Fruit fly (Drosophila melanogaster) whole organism, wandering third instar larva: ENCODE results near the gene CG14573.

ENCODE experiments used
- Abd-B ChIP-seq: fragments of >200 bp; optimal IDR thresholded peaks from 2 replicates; lab custom pipeline; 2017; ENCODE audit warnings: missing biosample characterization, missing genetic modification characterization
- CrebA ChIP-seq: fragments of 200-800 bp; sonication (Bioruptor generic); optimal IDR thresholded peaks from 2 replicates; lab custom pipeline; 2016; ENCODE audit warnings: missing biosample characterization, mild to moderate bottlenecking, missing genetic modification characterization, borderline replicate concordance
- Dfd ChIP-seq: fragments of >200 bp; optimal IDR thresholded peaks from 2 replicates; lab custom pipeline; 2017; ENCODE audit warnings: missing biosample characterization, missing genetic modification characterization
- Dif ChIP-seq: fragments of 200-275, 200-300 bp; sonication (Bioruptor generic); optimal IDR thresholded peaks from 2 replicates; lab custom pipeline; 2018; ENCODE audit warnings: missing biosample characterization, missing genetic modification characterization; ENCODE audit not compliant: partially characterized antibody
- GATAd ChIP-seq: sonication (Bioruptor generic); optimal IDR thresholded peaks from 2 replicates; lab custom pipeline; 2016; ENCODE audit warnings: missing biosample characterization, missing genetic modification characterization
- HLH106 ChIP-seq: fragments of 200-800 bp; optimal IDR thresholded peaks from 3 replicates; lab custom pipeline; 2019; ENCODE audit warnings: missing biosample characterization, mild to moderate bottlenecking, missing genetic modification characterization, moderate library complexity
- Hnf4 ChIP-seq: fragments of 200-800 bp; sonication (Bioruptor generic); optimal IDR thresholded peaks from 2 replicates; lab custom pipeline; 2016; ENCODE audit warnings: missing biosample characterization, mild to moderate bottlenecking, missing genetic modification characterization
- Hr78 ChIP-seq: fragments of >200 bp; optimal IDR thresholded peaks from 2 replicates; lab custom pipeline; 2017; ENCODE audit warnings: missing biosample characterization, missing genetic modification characterization
- Myc ChIP-seq: fragments of >200 bp; optimal IDR thresholded peaks from 2 replicates; lab custom pipeline; 2017
- N ChIP-seq: fragments of >200 bp; optimal IDR thresholded peaks from 2 replicates; lab custom pipeline; 2018; ENCODE audit warnings: missing biosample characterization, missing external identifiers, missing genetic modification characterization
- OdsH ChIP-seq: fragments of 200-800 bp; sonication (Bioruptor generic); optimal IDR thresholded peaks from 2 replicates; lab custom pipeline; 2016; ENCODE audit warnings: missing biosample characterization, mild to moderate bottlenecking, missing genetic modification characterization
- Rel ChIP-seq, 2 experiments: fragments of 200-800 bp; sonication (Bioruptor generic) in 1 of 2; optimal IDR thresholded peaks; 2 replicates in 1 of 2; 3 replicates in 1 of 2; lab custom pipeline; 2016 to 2019; ENCODE audit warnings: mild to moderate bottlenecking in 2 of 2, missing biosample characterization in 2 of 2, missing genetic modification characterization in 2 of 2, moderate library complexity in 1 of 2
- Sp1 ChIP-seq: fragments of 200-800 bp; sonication (Bioruptor generic); optimal IDR thresholded peaks from 3 replicates; lab custom pipeline; 2019; ENCODE audit warnings: missing biosample characterization, mild to moderate bottlenecking, missing genetic modification characterization, moderate library complexity
- br ChIP-seq: fragments of 200-800 bp; sonication (Bioruptor generic); optimal IDR thresholded peaks from 2 replicates; lab custom pipeline; 2016; ENCODE audit warnings: missing biosample characterization, missing genetic modification characterization
- brk ChIP-seq: fragments of 200-800 bp; sonication (Bioruptor generic); optimal IDR thresholded peaks from 2 replicates; lab custom pipeline; 2016; ENCODE audit warnings: missing biosample characterization, mild to moderate bottlenecking, missing genetic modification characterization
- dl ChIP-seq, 2 experiments: fragments of 175-275, 200-275 bp in 1 of 2; fragments of 200-275 bp in 1 of 2; sonication (Bioruptor generic); optimal IDR thresholded peaks; lab custom pipeline; 2018; ENCODE audit warnings: mild to moderate bottlenecking in 2 of 2, missing biosample characterization in 2 of 2, missing genetic modification characterization in 2 of 2, moderate library complexity in 2 of 2; ENCODE audit not compliant: partially characterized antibody in 2 of 2, insufficient read depth in 1 of 2
- dmrt93B ChIP-seq: fragments of 200-800 bp; sonication (Bioruptor generic); optimal IDR thresholded peaks from 2 replicates; lab custom pipeline; 2018; ENCODE audit warnings: missing biosample characterization, mild to moderate bottlenecking, missing genetic modification characterization
- dsf ChIP-seq: sonication (Bioruptor generic); optimal IDR thresholded peaks from 2 replicates; lab custom pipeline; 2016; ENCODE audit warnings: missing biosample characterization, missing genetic modification characterization, borderline replicate concordance
- ey ChIP-seq: fragments of 200-800 bp; sonication (Bioruptor generic); optimal IDR thresholded peaks from 2 replicates; lab custom pipeline; 2016; ENCODE audit warnings: missing biosample characterization, missing genetic modification characterization
- foxo ChIP-seq, 2 experiments: fragments of 200-800 bp; sonication (Bioruptor generic); optimal IDR thresholded peaks; 2 replicates in 1 of 2; 3 replicates in 1 of 2; lab custom pipeline; 2016 to 2017; ENCODE audit warnings: missing biosample characterization in 2 of 2, missing genetic modification characterization in 2 of 2
- fru ChIP-seq: fragments of 200-800 bp; sonication (Bioruptor generic); optimal IDR thresholded peaks from 3 replicates; lab custom pipeline; 2016; ENCODE audit warnings: missing biosample characterization, mild to moderate bottlenecking, missing genetic modification characterization
- jim ChIP-seq: fragments of 175-275, 200-325 bp; sonication (Bioruptor generic); optimal IDR thresholded peaks from 2 replicates; lab custom pipeline; 2016; ENCODE audit warnings: missing biosample characterization, mild to moderate bottlenecking, missing genetic modification characterization
- lola ChIP-seq: fragments of >200 bp; optimal IDR thresholded peaks from 2 replicates; lab custom pipeline; 2017; ENCODE audit warnings: missing biosample characterization, missing genetic modification characterization
- pan ChIP-seq: fragments of >200 bp; optimal IDR thresholded peaks from 2 replicates; lab custom pipeline; 2017
- psq ChIP-seq: fragments of 200-800 bp; sonication (Bioruptor generic); optimal IDR thresholded peaks from 3 replicates; lab custom pipeline; 2017; ENCODE audit warnings: missing biosample characterization, mild to moderate bottlenecking, missing genetic modification characterization, moderate library complexity
- rgr ChIP-seq: fragments of 200-800 bp; sonication (Bioruptor generic); optimal IDR thresholded peaks from 3 replicates; lab custom pipeline; 2016; ENCODE audit warnings: missing biosample characterization, mild to moderate bottlenecking, missing genetic modification characterization
- sage ChIP-seq: fragments of 200-800 bp; sonication (Bioruptor generic); optimal IDR thresholded peaks from 2 replicates; lab custom pipeline; 2016; ENCODE audit warnings: missing biosample characterization, mild to moderate bottlenecking, missing genetic modification characterization
- sv ChIP-seq: fragments of 200-800 bp; sonication (Bioruptor generic); optimal IDR thresholded peaks from 3 replicates; lab custom pipeline; 2016; ENCODE audit warnings: missing biosample characterization, missing genetic modification characterization
- tai ChIP-seq: sonication (Bioruptor generic); optimal IDR thresholded peaks from 2 replicates; lab custom pipeline; 2016; ENCODE audit warnings: missing biosample characterization, missing genetic modification characterization
- usp ChIP-seq: fragments of >200 bp; optimal IDR thresholded peaks from 2 replicates; lab custom pipeline; 2017; ENCODE audit warnings: missing biosample characterization, missing genetic modification characterization
- woc ChIP-seq: sonication (Bioruptor generic); optimal IDR thresholded peaks from 2 replicates; lab custom pipeline; 2016; ENCODE audit warnings: missing biosample characterization, mild to moderate bottlenecking, missing genetic modification characterization

The CG14573 gene

DNA sequence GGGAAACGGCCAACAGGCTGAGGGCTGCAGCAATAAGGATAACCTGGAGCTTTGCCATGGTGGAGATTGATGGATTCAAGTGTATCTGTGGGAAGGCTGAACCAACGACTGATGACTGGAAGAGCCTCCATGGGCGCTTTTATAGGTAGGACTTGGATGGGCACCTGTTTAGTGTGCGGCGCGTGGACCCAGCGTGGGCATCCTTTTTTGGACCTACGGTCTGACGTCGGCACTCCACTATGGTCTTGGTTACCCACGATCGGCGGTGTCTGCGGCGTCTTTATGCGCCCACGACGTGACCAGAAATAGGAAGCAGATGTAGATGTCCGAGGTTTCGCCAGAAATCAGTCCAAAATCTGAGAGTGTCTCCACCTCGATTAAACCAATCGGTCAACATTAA is 6.3 kb downstream of the CG14573 start, which contains the start of gene CG14566:
CG14566 (minus strand) TSS at position 101 of the 400 bp plus-strand sequence.
- TF ChIP-seq dmrt93B (GFP tag; lab: Kevin White, UChicago) (no peak), Rel (GFP tag; optimal IDR thresholded peaks at IDR 0.05; lab: Kevin White, UChicago) (no peak), Rel (tag; optimal IDR thresholded peaks at IDR 0.05; lab: Kevin White, UChicago) (no peak), dsf (no peak), OdsH (no peak), psq (GFP tag; lab: Kevin White, UChicago) (no peak)

DNA sequence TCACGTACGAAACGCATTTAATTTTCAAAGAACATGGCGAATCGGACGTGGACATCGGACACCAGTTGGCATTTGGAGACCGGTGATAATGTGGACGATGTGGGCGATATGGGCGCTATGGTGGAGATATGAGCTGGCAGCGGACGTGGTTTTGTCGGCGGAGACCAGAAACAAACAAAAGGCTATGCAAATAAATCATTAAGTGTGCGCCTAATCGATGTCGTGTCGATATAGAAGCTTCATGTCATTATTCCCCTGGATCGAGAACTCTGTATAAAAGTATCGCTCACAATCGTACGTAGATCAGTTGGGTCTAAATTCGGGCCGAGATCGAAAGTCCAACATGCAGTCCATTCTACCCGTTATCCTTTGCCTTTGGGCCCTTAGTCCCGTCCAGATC is 7.3 kb downstream of the CG14573 start, which contains the start of gene CG14572:
CG14572 (plus strand) TSS at position 301 of the 400 bp plus-strand sequence.
- TF ChIP-seq N (no peak), jim (GFP tag; lab: Kevin White, UChicago) (no peak), br (GFP tag; lab: Kevin White, UChicago) (no peak), tai (GFP tag; lab: Kevin White, UChicago) (no peak), dl (GFP tag; optimal IDR thresholded peaks at IDR 0.05; lab: Kevin White, UChicago; ENCODE audit: insufficient read depth in 1 of 2, partially characterized antibody in 2 of 2) (no peak), psq (GFP tag; lab: Kevin White, UChicago) (no peak), brk (GFP tag; lab: Kevin White, UChicago) (no peak), dsf (no peak), usp (GFP tag; lab: Kevin White, UChicago) (no peak), pan (no peak), HLH106 (no peak), Dfd (GFP tag; lab: Kevin White, UChicago) (no peak)

DNA sequence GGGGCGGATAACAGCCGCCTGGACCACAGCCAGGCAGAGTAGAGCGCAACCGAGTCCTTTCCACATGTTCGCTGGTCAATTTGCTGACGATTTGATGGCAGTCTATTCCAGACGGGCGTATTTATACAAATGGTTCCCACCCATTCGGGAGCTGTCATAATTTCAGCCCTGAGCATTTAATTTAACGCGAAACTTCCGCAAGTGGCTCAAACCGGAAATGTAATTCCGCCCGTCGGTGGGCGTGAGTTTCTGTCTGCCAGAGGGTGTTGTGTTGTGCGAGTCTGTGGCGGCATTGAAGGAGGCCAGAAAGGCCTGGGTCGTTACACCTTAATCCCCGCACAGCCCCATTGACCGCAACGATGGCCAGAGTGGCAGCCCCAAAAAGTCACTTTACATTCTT is 10.3 kb downstream of the CG14573 start, which contains the start of gene CG14565:
CG14565 (minus strand) TSS at position 101 of the 400 bp plus-strand sequence.
- TF ChIP-seq GATAd (GFP tag; lab: Kevin White, UChicago) (no peak), HLH106 (no peak), br (GFP tag; lab: Kevin White, UChicago) (no peak), usp (GFP tag; lab: Kevin White, UChicago) (no peak), foxo (GFP tag; optimal IDR thresholded peaks at IDR 0.05; lab: Kevin White, UChicago) (no peak), CrebA (GFP tag; lab: Kevin White, UChicago) (no peak), Myc (lab: Kevin White, UChicago) (no peak)

DNA sequence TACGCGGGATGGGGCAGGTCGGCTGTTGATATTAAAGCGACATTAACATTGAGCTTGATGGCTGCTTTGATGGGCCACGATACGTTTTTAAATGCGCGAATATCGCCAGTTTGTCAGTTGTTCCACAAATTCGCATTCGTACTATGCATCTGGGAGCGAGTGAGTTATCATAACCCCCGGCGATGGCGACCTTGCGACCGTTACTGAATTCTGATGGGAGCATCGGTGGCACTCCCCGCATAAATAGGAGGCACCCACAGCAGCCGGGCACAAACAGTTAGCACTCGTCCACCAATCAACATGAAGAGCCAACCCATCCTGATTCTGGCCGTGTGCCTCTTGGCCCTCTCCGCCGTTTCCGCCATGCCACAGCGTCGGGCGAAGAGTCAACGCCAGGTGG is 23.0 kb downstream of the CG14573 start, which contains the start of gene CG14564:
CG14564 (plus strand) TSS at position 301 of the 400 bp plus-strand sequence.
- TF ChIP-seq rgr (GFP tag; lab: Kevin White, UChicago) = no peak
- no peak for TF ChIP-seq tai (GFP tag; lab: Kevin White, UChicago)
- TF ChIP-seq GATAd (GFP tag; lab: Kevin White, UChicago) = no peak
- no peak for TF ChIP-seq br (GFP tag; lab: Kevin White, UChicago)
- no peak for TF ChIP-seq OdsH
- TF ChIP-seq Hr78 (GFP tag; lab: Kevin White, UChicago) = no peak
- TF ChIP-seq dl (GFP tag; optimal IDR thresholded peaks at IDR 0.05; lab: Kevin White, UChicago; ENCODE audit: insufficient read depth in 1 of 2, partially characterized antibody in 2 of 2) = no peak
- no peak for TF ChIP-seq Dif
- no peak for TF ChIP-seq dmrt93B (GFP tag; lab: Kevin White, UChicago)
- TF ChIP-seq jim (GFP tag; lab: Kevin White, UChicago) = no peak
- no peak for TF ChIP-seq Dfd (GFP tag; lab: Kevin White, UChicago)
- TF ChIP-seq Sp1 (GFP tag; lab: Kevin White, UChicago) = no peak

DNA sequence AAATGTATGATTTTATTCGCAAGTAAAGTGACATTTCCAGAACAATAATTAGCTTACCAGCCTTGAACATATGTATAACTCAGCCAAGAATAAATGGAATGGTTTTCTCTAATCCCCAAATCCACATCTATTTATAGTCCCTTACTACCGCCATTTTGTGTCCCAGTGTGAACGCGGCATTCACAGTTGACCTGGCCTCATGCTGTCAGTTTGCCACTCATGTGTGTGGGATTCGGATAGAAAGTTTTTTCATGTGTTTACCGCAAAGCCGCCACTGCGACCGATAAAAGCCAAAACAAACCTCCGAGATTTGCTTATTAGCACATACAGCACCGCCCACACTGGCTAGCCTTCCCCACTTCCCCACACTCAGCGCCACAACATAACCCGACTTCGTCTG is 32.0 kb downstream of the CG14573 start:
- TF ChIP-seq usp (GFP tag; lab: Kevin White, UChicago) (no peak), lola (no peak), sage (no peak), Hr78 (GFP tag; lab: Kevin White, UChicago) (no peak), dmrt93B (GFP tag; lab: Kevin White, UChicago) (no peak)

DNA sequence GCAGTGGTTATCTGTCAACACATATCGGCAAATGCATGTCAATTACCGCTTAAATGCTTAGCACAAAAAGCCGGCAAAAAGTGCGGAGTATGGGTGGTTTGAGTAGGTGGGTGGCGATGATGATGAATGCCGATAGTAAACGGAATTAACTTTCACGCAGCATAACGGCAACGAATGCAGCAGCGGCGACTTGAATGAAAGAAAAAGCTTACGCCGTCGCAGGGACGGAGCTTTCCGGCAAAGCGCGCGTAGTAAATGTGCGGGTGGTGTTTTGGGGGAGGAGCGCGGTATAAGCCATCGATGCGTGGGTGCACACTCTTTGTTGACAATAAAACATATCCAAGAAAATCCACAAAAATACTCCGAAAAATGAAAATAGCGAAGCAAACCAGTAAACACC is 35.6 kb downstream of the CG14573 start, which contains the start of gene CG7370:
CG7370 (plus strand) TSS at position 301 of the 400 bp plus-strand sequence.
- TF ChIP-seq dmrt93B (GFP tag; lab: Kevin White, UChicago) (no peak), Sp1 (GFP tag; lab: Kevin White, UChicago) (no peak), sv (no peak)

DNA sequence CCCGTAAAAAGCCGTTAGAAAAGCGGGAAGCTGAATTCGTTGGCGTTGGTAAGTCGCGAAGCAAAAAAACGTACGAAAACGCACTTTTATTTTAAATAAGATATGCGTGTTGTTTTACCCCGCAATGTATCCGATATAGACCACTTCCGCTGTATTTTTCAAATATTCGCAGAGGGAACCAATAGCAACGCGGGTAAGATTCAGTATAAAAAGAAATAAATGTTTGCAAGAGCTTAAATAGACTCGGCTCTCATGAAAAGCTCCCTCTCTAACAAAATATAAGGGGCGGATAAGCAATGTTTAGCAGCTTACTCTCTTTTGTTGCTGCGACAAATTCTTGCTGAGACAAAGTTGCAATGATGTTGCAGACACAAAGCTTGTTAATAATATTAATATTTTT is 36.4 kb downstream of the CG14573 start, which contains the start of gene Syn1:
Syn1 (minus strand) TSS at position 207 of the 400 bp plus-strand sequence.
- no peak for TF ChIP-seq ey
- no peak for TF ChIP-seq foxo (GFP tag; optimal IDR thresholded peaks at IDR 0.05; lab: Kevin White, UChicago)
- TF ChIP-seq Hnf4 = no peak
- TF ChIP-seq sage = no peak
- TF ChIP-seq pan = no peak
- no peak for TF ChIP-seq woc
- no peak for TF ChIP-seq CrebA (GFP tag; lab: Kevin White, UChicago)
- TF ChIP-seq Abd-B (GFP tag; lab: Kevin White, UChicago) = no peak
- no peak for TF ChIP-seq Sp1 (GFP tag; lab: Kevin White, UChicago)
- TF ChIP-seq HLH106 = no peak
- no peak for TF ChIP-seq fru (GFP tag; lab: Kevin White, UChicago)
